Worm (Caenorhabditis elegans) whole organism, L1 larva: Measurements from ENCODE around the gene sdz-5.

Experiments used
- blmp-1 ChIP-seq: fragments of 150-350 bp; optimal IDR thresholded peaks from 2 replicates; lab custom pipeline; 2014; ENCODE audit warnings: missing biosample characterization, missing genetic modification characterization
- ces-1 ChIP-seq: fragments of 150-350 bp; optimal IDR thresholded peaks from 2 replicates; lab custom pipeline; 2014; ENCODE audit warnings: missing biosample characterization, missing genetic modification reagents, missing genetic modification characterization
- dsc-1 ChIP-seq: sonication (generic microtip); optimal IDR thresholded peaks from 2 replicates; lab custom pipeline; 2016; ENCODE audit warnings: mild to moderate bottlenecking, missing genetic modification characterization, missing compliant biosample characterization
- efl-3 ChIP-seq: fragments of 200-800 bp; sonication (Bioruptor generic); optimal IDR thresholded peaks from 2 replicates; lab custom pipeline; 2018; ENCODE audit warnings: mild to moderate bottlenecking, missing genetic modification characterization, missing compliant biosample characterization
- elt-3 ChIP-seq, 6 experiments: fragments of 150-350 bp in 1 of 6; sonication (generic microtip); optimal IDR thresholded peaks; 2 replicates each; lab custom pipeline; 2017 to 2018; ENCODE audit warnings: missing biosample characterization in 6 of 6, missing genetic modification characterization in 6 of 6, inconsistent platforms in 1 of 6
- lin-13 ChIP-seq: fragments of 150-350 bp; optimal IDR thresholded peaks from 2 replicates; lab custom pipeline; 2014; ENCODE audit warnings: missing biosample characterization, missing genetic modification reagents, missing genetic modification characterization
- nhr-12 ChIP-seq: sonication (generic microtip); optimal IDR thresholded peaks from 2 replicates; lab custom pipeline; 2017; ENCODE audit warnings: missing biosample characterization, missing genetic modification characterization
- snpc-4 ChIP-seq: fragments of 150-350 bp; optimal IDR thresholded peaks from 2 replicates; lab custom pipeline; 2014; ENCODE audit warnings: missing biosample characterization, missing genetic modification characterization
- sptf-1 ChIP-seq: fragments of 150-350 bp; optimal IDR thresholded peaks from 2 replicates; lab custom pipeline; 2014; ENCODE audit warnings: missing biosample characterization, missing genetic modification characterization
- unc-98 ChIP-seq: fragments of 200-800 bp; sonication (Bioruptor generic); IDR thresholded peaks from 2 replicates; pipeline ENCODE4 v1.3.6; 2022; ENCODE audit warnings: missing genetic modification characterization, missing compliant biosample characterization

DNA sequence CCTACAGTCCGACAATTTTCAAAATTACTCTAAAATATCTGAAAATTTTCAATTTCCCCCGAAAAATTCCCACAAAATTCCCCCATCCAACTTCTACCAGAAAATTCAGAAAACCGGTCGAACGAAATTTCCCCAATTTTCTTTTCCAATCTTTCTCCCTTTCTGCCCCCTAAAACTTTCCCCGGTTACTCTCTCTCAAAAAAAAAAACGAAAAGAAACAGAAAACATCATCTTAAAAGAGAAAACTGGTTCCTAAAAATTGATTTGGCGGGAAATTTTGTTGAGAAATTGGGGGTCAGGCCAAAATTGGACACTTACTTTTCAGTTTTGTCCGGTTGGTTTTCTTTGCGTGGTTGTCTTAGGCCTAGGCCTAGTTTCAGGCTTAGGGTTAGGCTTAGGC is 30.8 kb upstream of the sdz-5 start:
- TF ChIP-seq blmp-1 = peak; percentile 89
- no peak for TF ChIP-seq dsc-1
- no peak for TF ChIP-seq lin-13 (GFP tag; lab: Kevin White, UChicago)
- TF ChIP-seq snpc-4 (tag; lab: Kevin White, UChicago) = no peak
- no peak for TF ChIP-seq sptf-1 (tag; lab: Kevin White, UChicago)
- TF ChIP-seq ces-1 (GFP tag; lab: Kevin White, UChicago) = no peak
- no peak for TF ChIP-seq unc-98
- TF ChIP-seq nhr-12 (tag; lab: Kevin White, UChicago) = no peak
- TF ChIP-seq efl-3 (GFP tag; lab: Kevin White, UChicago) = no peak
- no peak for TF ChIP-seq elt-3 (tag; optimal IDR thresholded peaks at IDR 0.05; lab: Kevin White, UChicago)
